Worm (Caenorhabditis elegans) whole organism, L4/young adult: ENCODE data around the gene C03H5.9.

ENCODE experiments used
- W03F9.2 ChIP-seq: fragments of 150-350 bp; optimal IDR thresholded peaks from 2 replicates; lab custom pipeline; 2014; ENCODE audit warnings: missing biosample characterization, missing genetic modification characterization
- dao-5 ChIP-seq: sonication (generic microtip); optimal IDR thresholded peaks from 2 replicates; lab custom pipeline; 2016; ENCODE audit warnings: missing genotype, missing genetic modification characterization, moderate library complexity, missing compliant biosample characterization
- him-1 ChIP-seq: sonication (generic microtip); optimal IDR thresholded peaks from 2 replicates; lab custom pipeline; 2016; ENCODE audit warnings: missing genotype, missing genetic modification reagents, missing genetic modification characterization, missing compliant biosample characterization

C03H5.9 gene

DNA sequence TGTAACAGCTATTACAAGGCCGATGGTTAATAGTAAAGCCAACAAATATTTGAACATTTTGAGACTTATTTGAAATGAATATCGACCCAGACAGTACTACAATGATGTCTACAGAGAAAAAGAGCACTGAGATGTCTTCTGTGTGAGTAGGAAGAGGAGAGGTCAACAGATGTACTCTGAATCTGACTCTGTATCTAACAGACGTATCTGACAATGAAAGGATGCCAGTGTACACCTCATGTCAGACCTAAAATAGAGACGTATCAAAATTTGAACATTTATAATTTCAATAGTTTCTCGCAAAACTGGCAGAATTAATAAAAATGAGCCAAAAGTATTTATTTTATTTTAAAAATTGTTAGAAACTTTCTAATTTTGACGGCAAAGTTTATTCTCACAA, 44.6 kb downstream of the C03H5.9 start, which contains the start of gene C24H12.8:
TSS of gene C24H12.8 (minus strand) at position 101 of the 400 bp plus-strand sequence.
- TF ChIP-seq dao-5 (tag; lab: Kevin White, UChicago) = no peak
- TF ChIP-seq him-1 (tag; lab: Kevin White, UChicago) = no peak
- TF ChIP-seq W03F9.2 = no peak
